Fruit fly (Drosophila melanogaster): ENCODE measurements around the gene CG6912.

DNA sequence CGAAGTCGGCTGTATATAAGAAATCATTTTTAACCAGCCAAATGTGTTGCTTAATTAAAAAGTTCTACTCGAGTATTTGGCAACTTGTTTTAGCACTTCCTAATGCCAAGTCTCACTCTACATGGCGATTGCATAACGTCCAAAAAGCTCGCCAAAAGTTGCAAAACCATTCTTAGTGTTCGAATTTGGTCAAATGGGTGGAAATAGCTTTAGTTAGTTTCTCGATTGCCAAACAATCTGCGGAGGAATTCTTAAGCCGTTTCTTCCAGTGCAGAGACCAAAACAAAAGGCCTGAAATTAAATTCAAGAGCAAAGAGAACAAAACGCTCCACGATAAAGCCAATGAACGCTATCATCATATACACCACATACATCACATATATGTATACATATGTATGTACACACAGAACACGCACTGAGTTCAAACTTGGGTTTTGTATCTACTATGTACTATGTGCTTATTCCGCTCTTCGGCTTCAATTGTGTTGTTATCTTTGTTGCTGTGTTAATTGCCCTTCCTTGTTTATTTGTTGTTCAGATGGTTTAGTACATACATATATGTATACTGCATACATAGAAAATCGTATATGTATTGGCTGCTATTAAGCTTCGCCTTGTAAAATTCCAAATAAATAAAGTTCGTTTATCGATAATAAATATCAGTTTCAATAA, 47.4 kb downstream of the CG6912 start:
- TF ChIP-seq Dif (GFP tag; optimal IDR thresholded peaks at IDR 0.05; ENCODE audit: partially characterized antibody): no peak
- TF ChIP-seq jim (GFP tag; optimal IDR thresholded peaks at IDR 0.05): no peak
- no peak for TF ChIP-seq lola (GFP tag; optimal IDR thresholded peaks at IDR 0.05)
- no peak for TF ChIP-seq usp (GFP tag; optimal IDR thresholded peaks at IDR 0.05)
- no peak for TF ChIP-seq Vsx2 (GFP tag; optimal IDR thresholded peaks at IDR 0.05; ENCODE audit: partially characterized antibody)
- TF ChIP-seq Dfd (GFP tag; optimal IDR thresholded peaks at IDR 0.05): no peak
- TF ChIP-seq woc (GFP tag; optimal IDR thresholded peaks at IDR 0.05): no peak
- TF ChIP-seq Jra (GFP tag; optimal IDR thresholded peaks at IDR 0.05): no peak
- no peak for TF ChIP-seq CG32264 (GFP tag; optimal IDR thresholded peaks at IDR 0.05)
- TF ChIP-seq pan (optimal IDR thresholded peaks at IDR 0.05): no peak
- no peak for TF ChIP-seq Rel (GFP tag; optimal IDR thresholded peaks at IDR 0.05)
- no peak for TF ChIP-seq Rel (tag; optimal IDR thresholded peaks at IDR 0.05)
